Worm (Caenorhabditis elegans) whole organism, L1 larva: ENCODE measurements around the gene ndub-6.

ENCODE experiments used
- C34B4.2 ChIP-seq: sonication (generic microtip); optimal IDR thresholded peaks from 2 replicates; lab custom pipeline; 2017; ENCODE audit warnings: mild to moderate bottlenecking, missing genetic modification characterization, missing compliant biosample characterization
- F16B12.6 ChIP-seq: fragments of 150-350 bp; optimal IDR thresholded peaks from 2 replicates; lab custom pipeline; 2014; ENCODE audit warnings: missing biosample characterization, missing genetic modification characterization
- ama-1 ChIP-seq: fragments of 150-350 bp; optimal IDR thresholded peaks from 2 replicates; lab custom pipeline; 2014
- blmp-1 ChIP-seq: fragments of 150-350 bp; optimal IDR thresholded peaks from 2 replicates; lab custom pipeline; 2014; ENCODE audit warnings: missing biosample characterization, missing genetic modification characterization
- dpl-1 ChIP-seq, 3 experiments: fragments of 150-350 bp in 2 of 3; sonication (generic microtip) in 1 of 3; optimal IDR thresholded peaks; 2 replicates each; lab custom pipeline; 2014 to 2017; ENCODE audit warnings: missing biosample characterization in 3 of 3, missing genetic modification characterization in 3 of 3, missing genetic modification reagents in 3 of 3
- efl-1 ChIP-seq, 4 experiments: fragments of 150-350 bp; optimal IDR thresholded peaks in 3 of 4; peaks in 1 of 4; 1 replicate in 1 of 4; 2 replicates in 3 of 4; lab custom pipeline; 2014; ENCODE audit warnings: missing biosample characterization in 2 of 4, missing genetic modification characterization in 2 of 4, missing genetic modification reagents in 2 of 4
- elt-3 ChIP-seq, 6 experiments: fragments of 150-350 bp in 1 of 6; sonication (generic microtip); optimal IDR thresholded peaks; 2 replicates each; lab custom pipeline; 2017 to 2018; ENCODE audit warnings: missing biosample characterization in 6 of 6, missing genetic modification characterization in 6 of 6, inconsistent platforms in 1 of 6
- fkh-4 ChIP-seq: sonication (generic microtip); optimal IDR thresholded peaks from 2 replicates; lab custom pipeline; 2016; ENCODE audit warnings: missing compliant biosample characterization, missing genetic modification characterization, borderline replicate concordance
- fos-1 ChIP-seq: fragments of 150-350 bp; optimal IDR thresholded peaks from 2 replicates; lab custom pipeline; 2014; ENCODE audit warnings: missing biosample characterization, missing genetic modification characterization
- jun-1 ChIP-seq: fragments of 150-350 bp; optimal IDR thresholded peaks from 2 replicates; lab custom pipeline; 2014; ENCODE audit warnings: missing biosample characterization, missing genetic modification reagents, missing genetic modification characterization
- lin-13 ChIP-seq: fragments of 150-350 bp; optimal IDR thresholded peaks from 2 replicates; lab custom pipeline; 2014; ENCODE audit warnings: missing biosample characterization, missing genetic modification reagents, missing genetic modification characterization
- lin-14 ChIP-seq: fragments of 200-800 bp; sonication (Bioruptor generic); optimal IDR thresholded peaks from 2 replicates; lab custom pipeline; 2018; ENCODE audit warnings: mild to moderate bottlenecking, missing genetic modification characterization, moderate library complexity, missing compliant biosample characterization
- lin-35 ChIP-seq, 2 experiments: fragments of 150-350 bp; optimal IDR thresholded peaks; 2 replicates each; lab custom pipeline; 2014; ENCODE audit warnings: missing biosample characterization in 2 of 2, missing genetic modification characterization in 2 of 2, missing genetic modification reagents in 2 of 2
- lsy-2 ChIP-seq, 2 experiments: fragments of 150-350 bp; optimal IDR thresholded peaks; 2 replicates each; lab custom pipeline; 2014; ENCODE audit warnings: missing biosample characterization in 2 of 2, missing genetic modification characterization in 2 of 2
- nhr-76 ChIP-seq: sonication (generic microtip); optimal IDR thresholded peaks from 2 replicates; lab custom pipeline; 2017; ENCODE audit warnings: missing biosample characterization, missing genetic modification characterization
- nhr-77 ChIP-seq: fragments of 150-350 bp; optimal IDR thresholded peaks from 2 replicates; lab custom pipeline; 2014; ENCODE audit warnings: missing biosample characterization, missing genetic modification characterization
- nhr-90 ChIP-seq: sonication (generic microtip); optimal IDR thresholded peaks from 2 replicates; lab custom pipeline; 2016; ENCODE audit warnings: mild to moderate bottlenecking, missing genetic modification characterization, missing compliant biosample characterization; ENCODE audit not compliant: poor library complexity
- skn-1 ChIP-seq: fragments of 150-350 bp; optimal IDR thresholded peaks from 2 replicates; lab custom pipeline; 2014; ENCODE audit warnings: missing biosample characterization, missing genetic modification characterization
- unc-30 ChIP-seq: sonication (generic microtip); optimal IDR thresholded peaks from 2 replicates; lab custom pipeline; 2017; ENCODE audit warnings: missing biosample characterization, missing genetic modification characterization
- zip-4 ChIP-seq: fragments of 200-800 bp; sonication (Bioruptor generic); optimal IDR thresholded peaks from 2 replicates; lab custom pipeline; 2018; ENCODE audit warnings: mild to moderate bottlenecking, missing genetic modification characterization, moderate library complexity, missing compliant biosample characterization

ndub-6 gene

DNA sequence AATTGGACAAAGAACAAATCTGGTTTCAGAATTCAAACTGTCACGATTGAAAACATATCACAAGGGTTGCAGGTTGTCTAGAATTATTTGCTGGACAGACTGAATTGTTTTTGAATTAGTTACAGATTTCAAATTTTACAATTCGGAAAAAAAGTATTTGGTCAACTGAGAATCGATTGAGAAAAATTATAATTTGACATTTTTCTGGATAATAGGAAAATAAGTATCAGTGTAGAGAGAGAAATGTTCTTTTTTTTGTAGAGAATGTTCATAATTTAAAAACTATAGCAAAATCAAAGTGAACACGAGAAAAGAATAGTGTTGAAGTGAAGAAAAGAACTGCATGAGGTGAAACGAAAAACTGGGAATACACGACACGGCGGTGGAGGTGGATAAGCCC lies 48.5 kb downstream of the ndub-6 start, which contains the start of gene dpy-20:
dpy-20 (minus strand) TSS at position 101 of the 400 bp plus-strand sequence.
- TF ChIP-seq efl-1 (optimal IDR thresholded peaks at IDR 0.05; lab: Kevin White, UChicago) (no peak), efl-1 (GFP tag; optimal IDR thresholded peaks at IDR 0.05 in 1 of 2; lab: Kevin White, UChicago) (no peak), lsy-2 (tag; optimal IDR thresholded peaks at IDR 0.05; lab: Kevin White, UChicago) (no peak), lin-14 (GFP tag; lab: Kevin White, UChicago) (no peak), skn-1 (tag; lab: Kevin White, UChicago) (no peak), F16B12.6 (tag; lab: Kevin White, UChicago) (no peak), nhr-76 (tag; lab: Kevin White, UChicago) (no peak), C34B4.2 (tag; lab: Kevin White, UChicago) (no peak), fos-1 (no peak), ama-1 (lab: Kevin White, UChicago) (no peak), elt-3 (tag; optimal IDR thresholded peaks at IDR 0.05; lab: Kevin White, UChicago) (no peak), zip-4 (GFP tag; lab: Kevin White, UChicago) (no peak), nhr-90 (tag; lab: Kevin White, UChicago) (no peak), lin-13 (no peak), nhr-77 (tag; lab: Kevin White, UChicago) (no peak), unc-30 (tag; lab: Kevin White, UChicago) (no peak)

DNA sequence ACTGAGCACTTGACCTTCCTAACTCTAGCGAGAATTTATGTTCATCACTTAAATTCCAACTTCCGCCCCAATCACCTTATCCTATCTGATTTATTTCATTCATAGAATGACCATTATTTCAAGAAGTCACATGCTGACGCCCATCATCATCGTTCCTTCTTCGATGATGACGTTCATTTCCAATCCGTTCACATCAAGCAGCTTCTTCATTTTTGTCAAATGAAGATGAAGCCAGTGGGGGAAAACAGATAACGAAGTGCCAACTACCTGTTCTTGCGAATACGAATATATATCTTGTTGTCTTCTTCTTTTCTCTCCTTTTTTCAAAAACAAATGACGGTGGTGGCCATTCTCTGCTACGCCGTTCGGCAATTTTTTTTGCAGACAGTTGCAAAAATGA lies 49.7 kb downstream of the ndub-6 start:
- TF ChIP-seq lin-35 (GFP tag; optimal IDR thresholded peaks at IDR 0.05; lab: Kevin White, UChicago) (no peak), dpl-1 (GFP tag; optimal IDR thresholded peaks at IDR 0.05; lab: Kevin White, UChicago) (no peak), fkh-4 (tag; lab: Kevin White, UChicago) (no peak), jun-1 (tag; lab: Kevin White, UChicago) (no peak), blmp-1 (tag; lab: Kevin White, UChicago) (peak; percentile 56)
